Fruit fly (Drosophila melanogaster) whole organism, embryonic: ENCODE measurements around the gene KFase.

Experiments used
- Abd-B ChIP-seq: fragments of 200-800 bp; sonication (Bioruptor generic); optimal IDR thresholded peaks from 2 replicates; lab custom pipeline; 2018; ENCODE audit warnings: missing biosample characterization, mild to moderate bottlenecking, missing genetic modification characterization, moderate library complexity
- Bdp1 ChIP-seq: fragments of 200-800 bp; sonication (Bioruptor generic); optimal IDR thresholded peaks from 3 replicates; lab custom pipeline; 2016; ENCODE audit warnings: missing biosample characterization, missing genetic modification characterization
- CG12071 ChIP-seq: fragments of 200-800 bp; sonication (Bioruptor generic); optimal IDR thresholded peaks from 3 replicates; lab custom pipeline; 2018; ENCODE audit warnings: missing biosample characterization, mild to moderate bottlenecking, missing genetic modification characterization
- CG12219 ChIP-seq: fragments of 200-800 bp; sonication (Bioruptor generic); optimal IDR thresholded peaks from 3 replicates; lab custom pipeline; 2018; ENCODE audit warnings: missing biosample characterization, mild to moderate bottlenecking, missing genetic modification characterization
- CG12299 ChIP-seq: fragments of 200-800 bp; sonication (Bioruptor generic); optimal IDR thresholded peaks from 2 replicates; lab custom pipeline; 2018; ENCODE audit warnings: missing biosample characterization, mild to moderate bottlenecking, missing genetic modification characterization
- CG1233 ChIP-seq: fragments of 200-800 bp; sonication (Bioruptor generic); optimal IDR thresholded peaks from 4 replicates; lab custom pipeline; 2018; ENCODE audit warnings: missing biosample characterization, mild to moderate bottlenecking, missing genetic modification characterization
- CG13123 ChIP-seq: fragments of 200-800 bp; sonication (Bioruptor generic); optimal IDR thresholded peaks from 2 replicates; lab custom pipeline; 2016; ENCODE audit warnings: missing biosample characterization, missing genetic modification characterization
- CG15011 ChIP-seq: fragments of 200-800 bp; sonication (Bioruptor generic); optimal IDR thresholded peaks from 3 replicates; lab custom pipeline; 2018; ENCODE audit warnings: missing biosample characterization, mild to moderate bottlenecking, missing genetic modification characterization
- CG16813 ChIP-seq: fragments of 200-800 bp; sonication (Bioruptor generic); IDR thresholded peaks from 3 replicates; pipeline ENCODE4 v1.3.6; 2022; ENCODE audit warnings: missing biosample characterization, missing genetic modification characterization; ENCODE audit not compliant: partially characterized antibody
- CG16863 ChIP-seq: fragments of 200-800 bp; sonication (Bioruptor generic); optimal IDR thresholded peaks from 3 replicates; lab custom pipeline; 2016; ENCODE audit warnings: missing biosample characterization, missing genetic modification characterization
- CG17912 ChIP-seq: fragments of 200-800 bp; sonication (Bioruptor generic); optimal IDR thresholded peaks from 2 replicates; lab custom pipeline; 2018; ENCODE audit warnings: missing biosample characterization, mild to moderate bottlenecking, missing genetic modification characterization
- CG2889 ChIP-seq: fragments of 200-800 bp; sonication (Bioruptor generic); IDR thresholded peaks from 3 replicates; pipeline ENCODE4 v1.3.6; 2022; ENCODE audit warnings: missing biosample characterization, missing genetic modification characterization
- CG4282 ChIP-seq: fragments of 200-800 bp; sonication (Bioruptor generic); optimal IDR thresholded peaks from 2 replicates; lab custom pipeline; 2016; ENCODE audit warnings: missing biosample characterization, missing genetic modification characterization
- CG4424 ChIP-seq: fragments of 200-800 bp; sonication (Bioruptor generic); optimal IDR thresholded peaks from 3 replicates; lab custom pipeline; 2016; ENCODE audit warnings: missing biosample characterization, missing genetic modification characterization
- CG4730 ChIP-seq: fragments of 200-800 bp; sonication (Bioruptor generic); IDR thresholded peaks from 2 replicates; pipeline ENCODE4 v1.3.6; 2022; ENCODE audit warnings: missing biosample characterization, missing genetic modification characterization
- CG5180 ChIP-seq: fragments of 200-800 bp; sonication (Bioruptor generic); optimal IDR thresholded peaks from 3 replicates; lab custom pipeline; 2017; ENCODE audit warnings: missing biosample characterization, missing genetic modification characterization, mild to moderate bottlenecking, moderate library complexity, missing genetic modification reagents
- CG6791 ChIP-seq: fragments of 200-800 bp; sonication (Bioruptor generic); IDR thresholded peaks from 3 replicates; pipeline ENCODE4 v1.3.6; 2022; ENCODE audit warnings: missing biosample characterization, missing genetic modification characterization; ENCODE audit not compliant: partially characterized antibody
- Chrac-16 ChIP-seq: fragments of 200-800 bp; sonication (Bioruptor generic); optimal IDR thresholded peaks from 3 replicates; lab custom pipeline; 2016; ENCODE audit warnings: missing biosample characterization, missing genetic modification characterization
- Hr51 ChIP-seq, 2 experiments: fragments of 200-800 bp; sonication (Bioruptor generic); optimal IDR thresholded peaks; 2 replicates in 1 of 2; 3 replicates in 1 of 2; lab custom pipeline; 2016 to 2018; ENCODE audit warnings: missing biosample characterization in 2 of 2, missing genetic modification characterization in 2 of 2, mild to moderate bottlenecking in 1 of 2, moderate library complexity in 1 of 2
- Hr78 ChIP-seq, 2 experiments: fragments of 200-800 bp in 1 of 2; fragments of >200 bp in 1 of 2; sonication (Bioruptor generic) in 1 of 2; optimal IDR thresholded peaks; 2 replicates each; lab custom pipeline; 2017 to 2019; ENCODE audit warnings: missing biosample characterization in 2 of 2, missing genetic modification characterization in 2 of 2, mild to moderate bottlenecking in 1 of 2, moderate library complexity in 1 of 2
- Med ChIP-seq: fragments of 200-800 bp; sonication (Bioruptor generic); peaks from one replicate; lab custom pipeline; 2016; ENCODE audit warnings: missing biosample characterization, missing genetic modification characterization, mild to moderate bottlenecking, inconsistent platforms, moderate library complexity
- Meics ChIP-seq: fragments of 200-800 bp; sonication (Bioruptor generic); optimal IDR thresholded peaks from 2 replicates; lab custom pipeline; 2017; ENCODE audit warnings: missing biosample characterization, mild to moderate bottlenecking, missing genetic modification characterization
- Pdp1 ChIP-seq, 2 experiments: fragments of 200-800 bp; sonication (Bioruptor generic); optimal IDR thresholded peaks; 3 replicates each; lab custom pipeline; 2016; ENCODE audit warnings: missing biosample characterization in 2 of 2, missing genetic modification characterization in 2 of 2, mild to moderate bottlenecking in 1 of 2, moderate library complexity in 1 of 2
- Sry-δ ChIP-seq: fragments of 200-800 bp; sonication (Bioruptor generic); optimal IDR thresholded peaks from 2 replicates; lab custom pipeline; 2016; ENCODE audit warnings: missing biosample characterization, missing genetic modification characterization
- Tbp ChIP-seq: fragments of >200 bp; optimal IDR thresholded peaks from 2 replicates; lab custom pipeline; 2018; ENCODE audit warnings: missing biosample characterization, missing genetic modification characterization
- ab ChIP-seq: fragments of 200-800 bp; sonication (Bioruptor generic); optimal IDR thresholded peaks from 2 replicates; lab custom pipeline; 2016; ENCODE audit warnings: missing biosample characterization, missing genetic modification characterization
- ara ChIP-seq: fragments of 200-800 bp; sonication (Bioruptor generic); IDR thresholded peaks from 2 replicates; pipeline ENCODE4 v1.3.6; 2022; ENCODE audit warnings: missing biosample characterization, missing genetic modification characterization
- ash1 ChIP-seq: fragments of 200-800 bp; sonication (Bioruptor generic); optimal IDR thresholded peaks from 2 replicates; lab custom pipeline; 2018; ENCODE audit warnings: missing biosample characterization, mild to moderate bottlenecking, missing genetic modification characterization
- br ChIP-seq: fragments of >200 bp; optimal IDR thresholded peaks from 2 replicates; lab custom pipeline; 2017
- caup ChIP-seq: fragments of 200-800 bp; sonication (Bioruptor generic); optimal IDR thresholded peaks from 3 replicates; lab custom pipeline; 2017; ENCODE audit warnings: missing biosample characterization, mild to moderate bottlenecking, missing genetic modification characterization, moderate library complexity; ENCODE audit not compliant: severe bottlenecking
- chinmo ChIP-seq: fragments of 200-800 bp; sonication (Bioruptor generic); IDR thresholded peaks from 4 replicates; pipeline ENCODE4 v1.3.6; 2022; ENCODE audit warnings: missing biosample characterization, missing genetic modification characterization; ENCODE audit not compliant: partially characterized antibody
- chn ChIP-seq: fragments of 200-800 bp; sonication (Bioruptor generic); optimal IDR thresholded peaks from 2 replicates; lab custom pipeline; 2016; ENCODE audit warnings: missing biosample characterization, missing genetic modification characterization
- ci ChIP-seq: fragments of 200-800 bp; sonication (Bioruptor generic); IDR thresholded peaks from 3 replicates; pipeline ENCODE4 v1.3.6; 2022; ENCODE audit warnings: missing biosample characterization, missing genetic modification characterization
- croc ChIP-seq: fragments of 200-800 bp; sonication (Bioruptor generic); conservative IDR thresholded peaks from 3 replicates; pipeline ENCODE4 v1.3.6; 2022; ENCODE audit warnings: missing biosample characterization, missing genetic modification characterization
- ems ChIP-seq: fragments of 200-800 bp; sonication (Bioruptor generic); optimal IDR thresholded peaks from 3 replicates; lab custom pipeline; 2016; ENCODE audit warnings: missing biosample characterization, missing genetic modification characterization
- fd3F ChIP-seq: fragments of 200-800 bp; sonication (Bioruptor generic); optimal IDR thresholded peaks from 2 replicates; lab custom pipeline; 2018; ENCODE audit warnings: missing biosample characterization, mild to moderate bottlenecking, missing genetic modification characterization, moderate library complexity
- fru ChIP-seq: fragments of >200 bp; optimal IDR thresholded peaks from 2 replicates; lab custom pipeline; 2017
- fu2 ChIP-seq: fragments of 200-800 bp; sonication (Bioruptor generic); optimal IDR thresholded peaks from 2 replicates; lab custom pipeline; 2016; ENCODE audit warnings: missing biosample characterization, missing genetic modification characterization
- gsb ChIP-seq: fragments of 200-800 bp; sonication (Bioruptor generic); IDR thresholded peaks from 2 replicates; pipeline ENCODE4 v1.3.6; 2022; ENCODE audit warnings: missing biosample characterization, missing genetic modification characterization
- hkb ChIP-seq, 2 experiments: fragments of 200-800 bp in 1 of 2; fragments of >200 bp in 1 of 2; sonication (Bioruptor generic) in 1 of 2; IDR thresholded peaks in 1 of 2; optimal IDR thresholded peaks in 1 of 2; 2 replicates each; pipeline versions ENCODE4 v1.3.6 to Lab custom; 2017 to 2022; ENCODE audit warnings: missing biosample characterization in 1 of 2, missing genetic modification characterization in 1 of 2
- maf-S ChIP-seq: fragments of 200-800 bp; sonication (Bioruptor generic); optimal IDR thresholded peaks from 2 replicates; lab custom pipeline; 2016; ENCODE audit warnings: missing biosample characterization, missing genetic modification characterization
- mld ChIP-seq: fragments of 200-800 bp; sonication (Bioruptor generic); IDR thresholded peaks from 3 replicates; pipeline ENCODE4 v1.3.6; 2022; ENCODE audit warnings: missing biosample characterization, missing genetic modification characterization; ENCODE audit not compliant: partially characterized antibody
- peb ChIP-seq: fragments of 200-800 bp; sonication (Bioruptor generic); IDR thresholded peaks from 2 replicates; pipeline ENCODE4 v1.3.6; 2022; ENCODE audit warnings: missing biosample characterization, missing genetic modification characterization
- rib ChIP-seq: fragments of 200-800 bp; sonication (Bioruptor generic); IDR thresholded peaks from 2 replicates; pipeline ENCODE4 v1.3.6; 2022; ENCODE audit warnings: missing biosample characterization, missing genetic modification characterization
- stc ChIP-seq: fragments of 200-800 bp; sonication (Bioruptor generic); IDR thresholded peaks from 2 replicates; pipeline ENCODE4 v1.3.6; 2022; ENCODE audit warnings: missing biosample characterization, missing genetic modification characterization
- trem ChIP-seq: fragments of 200-800 bp; optimal IDR thresholded peaks from 3 replicates; lab custom pipeline; 2019; ENCODE audit warnings: missing biosample characterization, mild to moderate bottlenecking, missing genetic modification characterization, moderate library complexity
- wor ChIP-seq: fragments of 200-800 bp; sonication (Bioruptor generic); IDR thresholded peaks from 2 replicates; pipeline ENCODE4 v1.3.6; 2022; ENCODE audit warnings: missing biosample characterization, missing genetic modification characterization

Gene KFase

dm6 chr2L:6448334-6448703 is 40.2 kb downstream of the KFase start, which contains the start of gene Acox3 (continued):
- TF ChIP-seq fu2 (GFP tag; lab: Kevin White, UChicago) (no peak), Pdp1 (GFP tag; optimal IDR thresholded peaks at IDR 0.05; lab: Kevin White, UChicago) (peak in 1 of 2 experiments; percentile 81)
- TF ChIP-seq, all 482 proteins: peak for 31

dm6 chr2L:6447581-6448333 is 40.8 kb downstream of the KFase start:
- no peak for TF ChIP-seq fru (lab: Kevin White, UChicago)
- TF ChIP-seq mld (GFP tag; lab: Robert Waterston, UW), result no peak
- TF ChIP-seq peb (GFP tag; lab: Robert Waterston, UW), result no peak
- no peak for TF ChIP-seq fd3F (GFP tag; lab: Kevin White, UChicago)
- no peak for TF ChIP-seq CG12071 (GFP tag; lab: Kevin White, UChicago)
- peak; percentile 3 for TF ChIP-seq Meics (GFP tag; lab: Kevin White, UChicago)
- no peak for TF ChIP-seq CG1233 (GFP tag; lab: Kevin White, UChicago)
- TF ChIP-seq chn (GFP tag; lab: Kevin White, UChicago), result no peak
- TF ChIP-seq wor (GFP tag; lab: Robert Waterston, UW), result no peak
- no peak for TF ChIP-seq trem
- TF ChIP-seq caup (GFP tag; lab: Kevin White, UChicago), result no peak
- no peak for TF ChIP-seq Bdp1 (GFP tag; lab: Kevin White, UChicago)
- TF ChIP-seq CG5180 (GFP tag; lab: Kevin White, UChicago), result peak; percentile 99
- TF ChIP-seq CG15011 (GFP tag; lab: Kevin White, UChicago), result no peak
- TF ChIP-seq rib (GFP tag; lab: Robert Waterston, UW), result peak; percentile 32; the same call in 1 of the 2 replicates
- TF ChIP-seq ara (GFP tag; lab: Robert Waterston, UW), result 0 out of 2 replicates have a peak, but pooled peaks have one; percentile 18
- no peak for TF ChIP-seq Hr51 (GFP tag; optimal IDR thresholded peaks at IDR 0.05; lab: Kevin White, UChicago)
- no peak for TF ChIP-seq CG12299
- TF ChIP-seq CG4424, result no peak
- no peak for TF ChIP-seq Sry-δ
- peak; percentile 82 for TF ChIP-seq Med (GFP tag; lab: Kevin White, UChicago)
- TF ChIP-seq Tbp (GFP tag; lab: Kevin White, UChicago), result no peak
- TF ChIP-seq Pdp1 (GFP tag; optimal IDR thresholded peaks at IDR 0.05; lab: Kevin White, UChicago), result no peak
- no peak for TF ChIP-seq br (lab: Kevin White, UChicago)
- no peak for TF ChIP-seq stc (GFP tag; lab: Robert Waterston, UW)
- TF ChIP-seq CG2889 (GFP tag; lab: Robert Waterston, UW), result no peak
- TF ChIP-seq gsb, result no peak
- TF ChIP-seq CG4282 (GFP tag; lab: Kevin White, UChicago), result no peak
- no peak for TF ChIP-seq croc (GFP tag; lab: Robert Waterston, UW)
- no peak for TF ChIP-seq hkb (optimal IDR thresholded peaks at IDR 0.05; lab: Kevin White, UChicago)
- TF ChIP-seq hkb (GFP tag; IDR thresholded peaks at IDR 0.05; lab: Robert Waterston, UW), result no peak
- no peak for TF ChIP-seq CG16863 (GFP tag; lab: Kevin White, UChicago)
- TF ChIP-seq CG6791 (GFP tag; lab: Robert Waterston, UW), result no peak
- no peak for TF ChIP-seq Abd-B
- TF ChIP-seq CG4730, result no peak
- no peak for TF ChIP-seq CG13123 (GFP tag; lab: Kevin White, UChicago)
- TF ChIP-seq Hr78 (GFP tag; optimal IDR thresholded peaks at IDR 0.05; lab: Kevin White, UChicago), result peak in 1 of 2 experiments; percentile 67
- TF ChIP-seq maf-S, result no peak
- TF ChIP-seq Chrac-16 (GFP tag; lab: Kevin White, UChicago), result no peak
- TF ChIP-seq chinmo (GFP tag; lab: Robert Waterston, UW), result no peak
- no peak for TF ChIP-seq ci (GFP tag; lab: Robert Waterston, UW)
- peak; percentile 13 for TF ChIP-seq CG17912 (GFP tag; lab: Kevin White, UChicago)
- TF ChIP-seq ash1, result no peak
- no peak for TF ChIP-seq CG16813
- TF ChIP-seq CG12219 (GFP tag; lab: Kevin White, UChicago), result no peak
- TF ChIP-seq ab (GFP tag; lab: Kevin White, UChicago), result no peak
- no peak for TF ChIP-seq ems
